Fruit fly (Drosophila melanogaster): ENCODE data around the gene CG11714.

The CG11714 gene

DNA sequence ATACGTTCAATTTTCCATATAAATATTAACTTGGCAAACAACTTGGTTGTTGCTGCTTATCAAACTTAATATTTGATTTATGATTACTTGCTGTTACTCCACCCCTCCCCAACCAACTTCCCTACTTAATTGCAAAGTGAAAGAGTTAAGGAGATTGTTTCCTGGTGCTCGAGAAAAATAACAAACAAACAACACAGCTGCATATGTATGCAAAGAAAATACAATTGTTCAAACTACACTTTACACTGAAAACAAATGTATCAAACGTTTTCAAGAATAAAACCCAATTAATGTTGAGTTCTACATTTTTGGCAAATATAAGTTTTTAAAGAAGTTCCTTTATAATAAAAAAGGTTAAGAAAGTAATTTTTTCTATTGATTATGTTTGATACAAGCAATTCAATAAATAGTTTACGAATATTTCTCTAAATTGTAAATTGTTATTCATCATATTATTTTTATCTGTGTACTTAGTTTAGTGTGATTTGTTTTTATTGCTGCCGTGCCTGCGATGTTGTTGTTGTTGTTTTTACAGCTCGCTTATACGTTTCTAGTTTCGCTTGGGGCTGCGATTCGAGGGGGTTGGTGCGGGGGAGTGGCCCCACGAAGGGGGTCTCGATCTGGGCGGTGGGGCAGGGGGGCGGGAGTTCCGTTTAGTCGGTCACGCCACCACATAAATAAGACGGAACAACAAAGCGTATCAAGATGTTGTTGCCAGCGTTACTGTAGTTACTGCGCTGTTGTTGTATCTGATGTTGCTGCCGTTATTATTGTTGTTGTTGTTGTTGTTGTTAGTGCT lies 33.3 kb upstream of the CG11714 start (continued):
- TF ChIP-seq inv (GFP tag; IDR thresholded peaks at IDR 0.05; ENCODE audit: partially characterized antibody): no peak
- peak; percentile 78 for TF ChIP-seq vvl (GFP tag; IDR thresholded peaks at IDR 0.05)
- TF ChIP-seq dimm (GFP tag; IDR thresholded peaks at IDR 0.05): no peak
- TF ChIP-seq sqz (GFP tag; optimal IDR thresholded peaks at IDR 0.05): peak; percentile 9
- TF ChIP-seq CG10654 (GFP tag; optimal IDR thresholded peaks at IDR 0.05): peak; percentile 46
- peak in 1 of 2 experiments; percentile 77 for TF ChIP-seq Dfd (GFP tag; optimal IDR thresholded peaks at IDR 0.05)
- TF ChIP-seq CG17361 (GFP tag; IDR thresholded peaks at IDR 0.05): peak; percentile 87
- no peak for TF ChIP-seq lov (optimal IDR thresholded peaks at IDR 0.05)
- TF ChIP-seq lov (GFP tag; IDR thresholded peaks at IDR 0.05): peak; percentile 38; the same call in 1 of the 3 replicates
- peak; percentile 44 for TF ChIP-seq lilli (GFP tag; optimal IDR thresholded peaks at IDR 0.05)
- 0 out of 2 replicates have a peak, but pooled peaks have one; percentile 12 for TF ChIP-seq Oaz (GFP tag; IDR thresholded peaks at IDR 0.05)
- no peak for TF ChIP-seq HmgD (GFP tag; optimal IDR thresholded peaks at IDR 0.05)
- TF ChIP-seq Ada2b (GFP tag; IDR thresholded peaks at IDR 0.05): peak; percentile 52; the same call in 1 of the 2 replicates
- peak; percentile 67 for TF ChIP-seq CG1602 (GFP tag; optimal IDR thresholded peaks at IDR 0.05)
- no peak for TF ChIP-seq Usf (GFP tag; optimal IDR thresholded peaks at IDR 0.05)
- no peak for TF ChIP-seq wek (GFP tag; optimal IDR thresholded peaks at IDR 0.05)
- TF ChIP-seq CG13123 (GFP tag; optimal IDR thresholded peaks at IDR 0.05): peak; percentile 27
- TF ChIP-seq scrt (GFP tag; optimal IDR thresholded peaks at IDR 0.05): peak; percentile 32
- peak; percentile 72 for TF ChIP-seq Hmr (GFP tag; optimal IDR thresholded peaks at IDR 0.05)
- no peak for TF ChIP-seq hb (GFP tag; IDR thresholded peaks at IDR 0.05; ENCODE audit: partially characterized antibody)
- peak; percentile 31 for TF ChIP-seq da (GFP tag; optimal IDR thresholded peaks at IDR 0.05)
- no peak for TF ChIP-seq CG9797 (GFP tag; optimal IDR thresholded peaks at IDR 0.05)
- TF ChIP-seq CG8944 (GFP tag; optimal IDR thresholded peaks at IDR 0.05): peak; percentile 16
- TF ChIP-seq CG10543 (GFP tag; optimal IDR thresholded peaks at IDR 0.05): peak; percentile 86
- TF ChIP-seq Dip2 (GFP tag; IDR thresholded peaks at IDR 0.05): no peak
- no peak for TF ChIP-seq CG31388 (GFP tag; optimal IDR thresholded peaks at IDR 0.05)
- TF ChIP-seq CG4617 (GFP tag; optimal IDR thresholded peaks at IDR 0.05; ENCODE audit: borderline replicate concordance): peak; percentile 19
- TF ChIP-seq CoRest (tag; optimal IDR thresholded peaks at IDR 0.05): peak; percentile 87
- TF ChIP-seq CG3847 (GFP tag; IDR thresholded peaks at IDR 0.05): peak; percentile 59; the same call in 1 of the 2 replicates
- peak; percentile 26; the same call in 1 of the 3 replicates for TF ChIP-seq gce (GFP tag; IDR thresholded peaks at IDR 0.05)
- TF ChIP-seq pnt (GFP tag; optimal IDR thresholded peaks at IDR 0.05): peak; percentile 38
- peak; percentile 62 for TF ChIP-seq CG12942 (GFP tag; optimal IDR thresholded peaks at IDR 0.05)
- peak; percentile 38; the same call in 1 of the 2 replicates for TF ChIP-seq onecut (GFP tag; IDR thresholded peaks at IDR 0.05)
- peak; percentile 80 for TF ChIP-seq CG6175 (GFP tag; IDR thresholded peaks at IDR 0.05)
- TF ChIP-seq CG11398 (GFP tag; optimal IDR thresholded peaks at IDR 0.05): peak; percentile 59
- peak; percentile 29; the same call in 2 of the 3 replicates for TF ChIP-seq ci (GFP tag; IDR thresholded peaks at IDR 0.05)
- TF ChIP-seq nom (GFP tag; optimal IDR thresholded peaks at IDR 0.05): peak; percentile 58
- no peak for TF ChIP-seq jing (GFP tag; optimal IDR thresholded peaks at IDR 0.05)
- 0 out of 3 replicates have a peak, but pooled peaks have one; percentile 40 for TF ChIP-seq Optix (GFP tag; IDR thresholded peaks at IDR 0.05)
- peak; percentile 67 for TF ChIP-seq Hr3 (GFP tag; optimal IDR thresholded peaks at IDR 0.05)
- TF ChIP-seq Oli (tag; optimal IDR thresholded peaks at IDR 0.05): peak; percentile 77
- TF ChIP-seq row (GFP tag; IDR thresholded peaks at IDR 0.05): peak; percentile 74
- peak; percentile 71 for TF ChIP-seq CG4424 (GFP tag; optimal IDR thresholded peaks at IDR 0.05)
- TF ChIP-seq Trl (optimal IDR thresholded peaks at IDR 0.05): no peak
- TF ChIP-seq Trl (GFP tag; optimal IDR thresholded peaks at IDR 0.05): peak; percentile 32
- TF ChIP-seq lmd (GFP tag; IDR thresholded peaks at IDR 0.05): peak; percentile 66
- TF ChIP-seq tgo (GFP tag; IDR thresholded peaks at IDR 0.05): peak; percentile 53; the same call in 2 of the 3 replicates
- no peak for TF ChIP-seq yki (optimal IDR thresholded peaks at IDR 0.05)
- peak; percentile 5 for TF ChIP-seq CG7786 (GFP tag; optimal IDR thresholded peaks at IDR 0.05)
- TF ChIP-seq CG12236 (GFP tag; optimal IDR thresholded peaks at IDR 0.05): peak; percentile 26
- TF ChIP-seq CG12769 (tag; optimal IDR thresholded peaks at IDR 0.05): peak; percentile 61
